Fruit fly (Drosophila melanogaster) whole organism, embryonic: ENCODE data around the gene Ythdc1.

Experiments used
- Antp ChIP-seq: fragments of 200-800 bp; sonication (Bioruptor generic); optimal IDR thresholded peaks from 3 replicates; lab custom pipeline; 2016; ENCODE audit warnings: missing biosample characterization, missing genetic modification characterization
- Asciz ChIP-seq: fragments of 200-800 bp; sonication (Bioruptor generic); optimal IDR thresholded peaks from 2 replicates; lab custom pipeline; 2017; ENCODE audit warnings: missing biosample characterization, mild to moderate bottlenecking, missing genetic modification characterization, missing genetic modification reagents
- BEAF-32 ChIP-seq: fragments of 200-800 bp; sonication (Bioruptor generic); optimal IDR thresholded peaks from 3 replicates; lab custom pipeline; 2017; ENCODE audit warnings: missing biosample characterization, missing genetic modification characterization, mild to moderate bottlenecking, moderate library complexity, missing genetic modification reagents
- CG10431 ChIP-seq: fragments of 200-800 bp; sonication (Bioruptor generic); optimal IDR thresholded peaks from 3 replicates; lab custom pipeline; 2018; ENCODE audit warnings: missing biosample characterization, mild to moderate bottlenecking, missing genetic modification characterization
- CG12236 ChIP-seq: fragments of 200-800 bp; sonication (Bioruptor generic); optimal IDR thresholded peaks from 2 replicates; lab custom pipeline; 2016; ENCODE audit warnings: missing biosample characterization, missing genetic modification characterization
- CG1233 ChIP-seq: fragments of 200-800 bp; sonication (Bioruptor generic); optimal IDR thresholded peaks from 4 replicates; lab custom pipeline; 2018; ENCODE audit warnings: missing biosample characterization, mild to moderate bottlenecking, missing genetic modification characterization
- CG12659 ChIP-seq: fragments of 200-800 bp; sonication (Bioruptor generic); optimal IDR thresholded peaks from 3 replicates; lab custom pipeline; 2017; ENCODE audit warnings: mild to moderate bottlenecking, missing biosample characterization, missing genetic modification reagents, missing genetic modification characterization
- CG12769 ChIP-seq: fragments of 200-800 bp; sonication (Bioruptor generic); optimal IDR thresholded peaks from 2 replicates; lab custom pipeline; 2019; ENCODE audit warnings: missing biosample characterization, mild to moderate bottlenecking, missing genetic modification characterization, moderate library complexity
- CG14860 ChIP-seq: fragments of 200-800 bp; sonication (Bioruptor generic); IDR thresholded peaks from 3 replicates; pipeline ENCODE4 v1.3.6; 2022; ENCODE audit warnings: missing biosample characterization, missing genetic modification characterization; ENCODE audit not compliant: partially characterized antibody
- CG15601 ChIP-seq: fragments of 200-800 bp; sonication (Bioruptor generic); optimal IDR thresholded peaks from 3 replicates; lab custom pipeline; 2019; ENCODE audit warnings: missing biosample characterization, mild to moderate bottlenecking, missing genetic modification characterization, moderate library complexity
- CG18011 ChIP-seq: fragments of 200-800 bp; sonication (Bioruptor generic); optimal IDR thresholded peaks from 2 replicates; lab custom pipeline; 2017; ENCODE audit warnings: missing biosample characterization, missing genetic modification characterization, mild to moderate bottlenecking, moderate library complexity, missing genotype
- CG18599 ChIP-seq: fragments of 200-800 bp; sonication (Bioruptor generic); optimal IDR thresholded peaks from 3 replicates; lab custom pipeline; 2017; ENCODE audit warnings: missing biosample characterization, missing genetic modification characterization, mild to moderate bottlenecking, moderate library complexity, missing genetic modification reagents
- CG18619 ChIP-seq: fragments of 200-800 bp; sonication (Bioruptor generic); optimal IDR thresholded peaks from 3 replicates; lab custom pipeline; 2017; ENCODE audit warnings: missing biosample characterization, mild to moderate bottlenecking, missing genetic modification characterization
- CG18764 ChIP-seq: fragments of 200-800 bp; sonication (Bioruptor generic); optimal IDR thresholded peaks from 3 replicates; lab custom pipeline; 2016; ENCODE audit warnings: missing biosample characterization, missing genetic modification characterization
- CG2202 ChIP-seq: fragments of 200-800 bp; sonication (Bioruptor generic); optimal IDR thresholded peaks from 2 replicates; lab custom pipeline; 2018; ENCODE audit warnings: missing biosample characterization, mild to moderate bottlenecking, missing genetic modification characterization
- CG2875 ChIP-seq: fragments of 200-800 bp; sonication (Bioruptor generic); optimal IDR thresholded peaks from 2 replicates; lab custom pipeline; 2017; ENCODE audit warnings: missing biosample characterization, mild to moderate bottlenecking, missing genetic modification characterization, missing genetic modification reagents
- CG32772 ChIP-seq: fragments of 200-800 bp; sonication (Bioruptor generic); IDR thresholded peaks from 2 replicates; pipeline ENCODE4 v1.3.6; 2022; ENCODE audit warnings: missing biosample characterization, missing genetic modification characterization
- CG3838 ChIP-seq: fragments of 200-800 bp; sonication (Bioruptor generic); optimal IDR thresholded peaks from 3 replicates; lab custom pipeline; 2016; ENCODE audit warnings: missing biosample characterization, missing genetic modification characterization
- CG4282 ChIP-seq: fragments of 200-800 bp; sonication (Bioruptor generic); optimal IDR thresholded peaks from 2 replicates; lab custom pipeline; 2016; ENCODE audit warnings: missing biosample characterization, missing genetic modification characterization
- CG43689 ChIP-seq: fragments of 200-800 bp; sonication (Bioruptor generic); IDR thresholded peaks from 2 replicates; pipeline ENCODE4 v1.3.6; 2022; ENCODE audit warnings: missing biosample characterization, missing genetic modification characterization
- CG6254 ChIP-seq: fragments of 200-800 bp; sonication (Bioruptor generic); optimal IDR thresholded peaks from 3 replicates; lab custom pipeline; 2017; ENCODE audit warnings: mild to moderate bottlenecking, missing biosample characterization, missing genetic modification reagents, missing genetic modification characterization
- CG6765 ChIP-seq: fragments of 200-800 bp; sonication (Bioruptor generic); optimal IDR thresholded peaks from 3 replicates; lab custom pipeline; 2017; ENCODE audit warnings: missing biosample characterization, mild to moderate bottlenecking, missing genetic modification characterization
- CG6813 ChIP-seq: fragments of 200-800 bp; sonication (Bioruptor generic); optimal IDR thresholded peaks from 2 replicates; lab custom pipeline; 2017; ENCODE audit warnings: missing biosample characterization, missing genetic modification characterization, mild to moderate bottlenecking, moderate library complexity, missing genetic modification reagents
- CG6854 ChIP-seq: fragments of 200-800 bp; sonication (Bioruptor generic); optimal IDR thresholded peaks from 3 replicates; lab custom pipeline; 2017; ENCODE audit warnings: missing biosample characterization, mild to moderate bottlenecking, missing genetic modification characterization
- CG7786 ChIP-seq: fragments of 200-800 bp; sonication (Bioruptor generic); optimal IDR thresholded peaks from 2 replicates; lab custom pipeline; 2016; ENCODE audit warnings: missing biosample characterization, missing genetic modification characterization
- CG8281 ChIP-seq: fragments of 200-800 bp; sonication (Bioruptor generic); optimal IDR thresholded peaks from 2 replicates; lab custom pipeline; 2018; ENCODE audit warnings: missing biosample characterization, mild to moderate bottlenecking, missing genetic modification characterization, moderate library complexity
- Dek ChIP-seq: fragments of 200-800 bp; sonication (Bioruptor generic); optimal IDR thresholded peaks from 3 replicates; lab custom pipeline; 2019; ENCODE audit warnings: missing biosample characterization, mild to moderate bottlenecking, missing genetic modification characterization, moderate library complexity
- Dip3 ChIP-seq: fragments of 200-800 bp; sonication (Bioruptor generic); optimal IDR thresholded peaks from 3 replicates; lab custom pipeline; 2016; ENCODE audit warnings: missing biosample characterization, missing genetic modification characterization
- Ets65A ChIP-seq: fragments of 200-800 bp; sonication (Bioruptor generic); peaks from one replicate; lab custom pipeline; 2016; ENCODE audit warnings: missing biosample characterization, missing genetic modification characterization
- Fer1 ChIP-seq: fragments of 200-800 bp; sonication (Bioruptor generic); optimal IDR thresholded peaks from 2 replicates; lab custom pipeline; 2017; ENCODE audit warnings: missing biosample characterization, mild to moderate bottlenecking, missing genetic modification characterization
- Gsc ChIP-seq: fragments of 200-800 bp; sonication (Bioruptor generic); IDR thresholded peaks from 2 replicates; pipeline ENCODE4 v1.3.6; 2022; ENCODE audit warnings: missing biosample characterization, missing genetic modification characterization
- Hand ChIP-seq: fragments of 200-800 bp; sonication (Bioruptor generic); optimal IDR thresholded peaks from 2 replicates; lab custom pipeline; 2017; ENCODE audit warnings: mild to moderate bottlenecking, missing biosample characterization, missing genetic modification reagents, missing genetic modification characterization
- Hr51 ChIP-seq, 2 experiments: fragments of 200-800 bp; sonication (Bioruptor generic); optimal IDR thresholded peaks; 2 replicates in 1 of 2; 3 replicates in 1 of 2; lab custom pipeline; 2016 to 2018; ENCODE audit warnings: missing biosample characterization in 2 of 2, missing genetic modification characterization in 2 of 2, mild to moderate bottlenecking in 1 of 2, moderate library complexity in 1 of 2
- MBD-R2 ChIP-seq: fragments of 200-800 bp; sonication (Bioruptor generic); IDR thresholded peaks from 2 replicates; pipeline ENCODE4 v1.3.6; 2022; ENCODE audit warnings: missing biosample characterization, missing genetic modification characterization
- Mad ChIP-seq: fragments of 200-800 bp; sonication (Bioruptor generic); optimal IDR thresholded peaks from 2 replicates; lab custom pipeline; 2016; ENCODE audit warnings: missing biosample characterization, missing genetic modification characterization
- Opbp ChIP-seq: fragments of 200-800 bp; sonication (Bioruptor generic); IDR thresholded peaks from 3 replicates; pipeline ENCODE4 v1.3.6; 2022; ENCODE audit warnings: missing biosample characterization, missing genetic modification characterization; ENCODE audit not compliant: partially characterized antibody
- Optix ChIP-seq: fragments of 200-800 bp; sonication (Bioruptor generic); IDR thresholded peaks from 3 replicates; pipeline ENCODE4 v1.3.6; 2022; ENCODE audit warnings: missing biosample characterization, missing genetic modification characterization
- Pdp1 ChIP-seq, 2 experiments: fragments of 200-800 bp; sonication (Bioruptor generic); optimal IDR thresholded peaks; 3 replicates each; lab custom pipeline; 2016; ENCODE audit warnings: missing biosample characterization in 2 of 2, missing genetic modification characterization in 2 of 2, mild to moderate bottlenecking in 1 of 2, moderate library complexity in 1 of 2
- Side ChIP-seq: fragments of 200-800 bp; sonication (Bioruptor generic); optimal IDR thresholded peaks from 2 replicates; lab custom pipeline; 2016; ENCODE audit warnings: missing biosample characterization, missing genetic modification characterization
- Xrp1 ChIP-seq: fragments of 200-800 bp; sonication (Bioruptor generic); IDR thresholded peaks from 2 replicates; pipeline ENCODE4 v1.3.6; 2022; ENCODE audit warnings: missing biosample characterization, missing genetic modification characterization
- crol ChIP-seq: fragments of 200-800 bp; sonication (Bioruptor generic); IDR thresholded peaks from 2 replicates; pipeline ENCODE4 v1.3.6; 2022; ENCODE audit warnings: missing biosample characterization, missing genetic modification characterization
- dpn ChIP-seq, 2 experiments: fragments of 200-800 bp; sonication (Bioruptor generic); optimal IDR thresholded peaks; 3 replicates each; lab custom pipeline; 2016; ENCODE audit warnings: missing biosample characterization in 2 of 2, missing genetic modification characterization in 2 of 2
- dysf ChIP-seq: fragments of 200-800 bp; sonication (Bioruptor generic); IDR thresholded peaks from 3 replicates; pipeline ENCODE4 v1.3.6; 2022; ENCODE audit warnings: missing biosample characterization, missing genetic modification characterization
- nmo ChIP-seq: fragments of 200-800 bp; sonication (Bioruptor generic); optimal IDR thresholded peaks from 2 replicates; lab custom pipeline; 2018; ENCODE audit warnings: missing biosample characterization, mild to moderate bottlenecking, missing genetic modification characterization, moderate library complexity
- org-1 ChIP-seq: fragments of 200-800 bp; sonication (Bioruptor generic); optimal IDR thresholded peaks from 2 replicates; lab custom pipeline; 2017; ENCODE audit warnings: missing biosample characterization, missing genetic modification characterization
- otp ChIP-seq: fragments of 200-800 bp; sonication (Bioruptor generic); IDR thresholded peaks from 3 replicates; pipeline ENCODE4, ENCODE4 v1.3.6; 2022; ENCODE audit warnings: missing biosample characterization, missing genetic modification characterization
- peb ChIP-seq: fragments of 200-800 bp; sonication (Bioruptor generic); IDR thresholded peaks from 2 replicates; pipeline ENCODE4 v1.3.6; 2022; ENCODE audit warnings: missing biosample characterization, missing genetic modification characterization
- sqz ChIP-seq: fragments of 200-800 bp; sonication (Bioruptor generic); optimal IDR thresholded peaks from 3 replicates; lab custom pipeline; 2018; ENCODE audit warnings: missing biosample characterization, mild to moderate bottlenecking, missing genetic modification characterization
- tgo ChIP-seq: fragments of 200-800 bp; sonication (Bioruptor generic); IDR thresholded peaks from 3 replicates; pipeline ENCODE4 v1.3.6; 2022; ENCODE audit warnings: missing biosample characterization, missing genetic modification characterization
- z ChIP-seq: fragments of 200-800 bp; sonication (Bioruptor generic); IDR thresholded peaks from 3 replicates; pipeline ENCODE4 v1.3.6; 2022; ENCODE audit warnings: missing biosample characterization, missing genetic modification characterization

Gene Ythdc1

dm6 chr3L:3390525-3390924 lies 16.6 kb upstream of the Ythdc1 start:
- TF ChIP-seq Opbp (GFP tag; lab: Robert Waterston, UW) (no peak), dpn (GFP tag; optimal IDR thresholded peaks at IDR 0.05; lab: Kevin White, UChicago) (no peak), CG6765 (GFP tag; lab: Kevin White, UChicago) (peak; percentile 39), CG18599 (GFP tag; lab: Kevin White, UChicago) (peak; percentile 7), Xrp1 (GFP tag; lab: Robert Waterston, UW) (0 out of 2 replicates have a peak, but pooled peaks have one; percentile 36), Dip3 (GFP tag; lab: Kevin White, UChicago) (no peak), otp (GFP tag; lab: Robert Waterston, UW) (peak; percentile 90), CG6254 (GFP tag; lab: Kevin White, UChicago) (no peak), Side (no peak), CG6813 (GFP tag; lab: Kevin White, UChicago) (peak; percentile 60), CG1233 (peak; percentile 42), Ets65A (GFP tag; lab: Kevin White, UChicago) (peak; percentile 73), Fer1 (GFP tag; lab: Kevin White, UChicago) (peak; percentile 3), CG18619 (GFP tag; lab: Kevin White, UChicago) (peak; percentile 3), z (0 out of 3 replicates have a peak, but pooled peaks have one; percentile 19), CG43689 (GFP tag; lab: Robert Waterston, UW) (no peak), CG8281 (tag; lab: Kevin White, UChicago) (no peak), Pdp1 (GFP tag; optimal IDR thresholded peaks at IDR 0.05; lab: Kevin White, UChicago) (peak in 1 of 2 experiments; percentile 12), CG14860 (no peak), CG18764 (GFP tag; lab: Kevin White, UChicago) (no peak), sqz (GFP tag; lab: Kevin White, UChicago) (peak; percentile 56), Antp (no peak), CG2875 (GFP tag; lab: Kevin White, UChicago) (no peak), CG18011 (GFP tag; lab: Kevin White, UChicago) (no peak), tgo (no peak), CG4282 (no peak), CG12659 (GFP tag; lab: Kevin White, UChicago) (peak; percentile 13), nmo (GFP tag; lab: Kevin White, UChicago) (no peak), Optix (GFP tag; lab: Robert Waterston, UW) (0 out of 3 replicates have a peak, but pooled peaks have one; percentile 24), CG2202 (tag; lab: Kevin White, UChicago) (peak; percentile 19), Dek (tag; lab: Kevin White, UChicago) (no peak), peb (no peak), Hr51 (GFP tag; optimal IDR thresholded peaks at IDR 0.05; lab: Kevin White, UChicago) (no peak), Asciz (GFP tag; lab: Kevin White, UChicago) (peak; percentile 41), MBD-R2 (GFP tag; lab: Robert Waterston, UW) (no peak), CG7786 (GFP tag; lab: Kevin White, UChicago) (peak; percentile 1), CG12769 (tag; lab: Kevin White, UChicago) (peak; percentile 31), Gsc (GFP tag; lab: Robert Waterston, UW) (no peak), Mad (GFP tag; lab: Kevin White, UChicago) (no peak), dysf (no peak), CG12236 (GFP tag; lab: Kevin White, UChicago) (peak; percentile 3), crol (GFP tag; lab: Robert Waterston, UW) (no peak), CG15601 (tag; lab: Kevin White, UChicago) (peak; percentile 38), BEAF-32 (GFP tag; lab: Kevin White, UChicago) (no peak), org-1 (GFP tag; lab: Kevin White, UChicago) (peak; percentile 45), CG6854 (GFP tag; lab: Kevin White, UChicago) (no peak), Hand (GFP tag; lab: Kevin White, UChicago) (no peak), CG3838 (GFP tag; lab: Kevin White, UChicago) (peak; percentile 12), CG10431 (GFP tag; lab: Kevin White, UChicago) (peak; percentile 33), CG32772 (0 out of 2 replicates have a peak, but pooled peaks have one; percentile 8)
